Worm (Caenorhabditis elegans) whole organism, late embryonic: ENCODE measurements around the gene F58B4.7.

Experiments used
- C08G9.2 ChIP-seq: sonication (generic microtip); optimal IDR thresholded peaks from 2 replicates; lab custom pipeline; 2016; ENCODE audit warnings: mild to moderate bottlenecking, missing genetic modification characterization, moderate library complexity, missing compliant biosample characterization
- ets-4 ChIP-seq: sonication (generic microtip); optimal IDR thresholded peaks from 2 replicates; lab custom pipeline; 2016; ENCODE audit warnings: missing genetic modification characterization, missing compliant biosample characterization
- hlh-13 ChIP-seq: fragments of 200-800 bp; sonication (Bioruptor generic); optimal IDR thresholded peaks from 2 replicates; lab custom pipeline; 2018; ENCODE audit warnings: mild to moderate bottlenecking, missing genetic modification characterization, missing compliant biosample characterization
- hlh-30 ChIP-seq: sonication (generic microtip); optimal IDR thresholded peaks from 2 replicates; lab custom pipeline; 2017; ENCODE audit warnings: antibody characterized with exemption, missing genetic modification characterization, missing compliant biosample characterization; ENCODE audit not compliant: insufficient read depth
- madf-2 ChIP-seq: sonication (generic microtip); optimal IDR thresholded peaks from 2 replicates; lab custom pipeline; 2017; ENCODE audit warnings: missing genetic modification characterization, missing compliant biosample characterization
- mec-3 ChIP-seq: sonication (generic microtip); optimal IDR thresholded peaks from 2 replicates; lab custom pipeline; 2016; ENCODE audit warnings: borderline replicate concordance, missing genetic modification characterization, missing compliant biosample characterization
- nfya-1 ChIP-seq: sonication (generic microtip); optimal IDR thresholded peaks from 2 replicates; lab custom pipeline; 2017; ENCODE audit warnings: missing genetic modification characterization, mild to moderate bottlenecking, missing compliant biosample characterization, antibody characterized with exemption, moderate library complexity
- nhr-11 ChIP-seq: fragments of 150-350 bp; optimal IDR thresholded peaks from 2 replicates; lab custom pipeline; 2014; ENCODE audit warnings: missing biosample characterization, missing genetic modification characterization
- pat-9 ChIP-seq: fragments of 200-800 bp; sonication (Bioruptor generic); optimal IDR thresholded peaks from 2 replicates; lab custom pipeline; 2018; ENCODE audit warnings: mild to moderate bottlenecking, missing genetic modification characterization, moderate library complexity, missing compliant biosample characterization
- pha-2 ChIP-seq: sonication (generic microtip); optimal IDR thresholded peaks from 2 replicates; lab custom pipeline; 2017; ENCODE audit warnings: mild to moderate bottlenecking, missing genetic modification characterization, missing compliant biosample characterization
- pha-4 ChIP-seq: fragments of 150-350 bp; optimal IDR thresholded peaks from 2 replicates; lab custom pipeline; 2018; ENCODE audit warnings: missing biosample characterization, missing genetic modification reagents, missing genetic modification characterization
- sox-2 ChIP-seq: fragments of 200-800 bp; sonication (Bioruptor generic); IDR thresholded peaks from 2 replicates; pipeline ENCODE4 v1.3.6; 2022; ENCODE audit warnings: missing genetic modification reagents, missing genetic modification characterization, missing compliant biosample characterization
- ttx-3 ChIP-seq: sonication (generic microtip); optimal IDR thresholded peaks from 2 replicates; lab custom pipeline; 2016; ENCODE audit warnings: missing genetic modification reagents, missing genetic modification characterization, missing compliant biosample characterization

DNA sequence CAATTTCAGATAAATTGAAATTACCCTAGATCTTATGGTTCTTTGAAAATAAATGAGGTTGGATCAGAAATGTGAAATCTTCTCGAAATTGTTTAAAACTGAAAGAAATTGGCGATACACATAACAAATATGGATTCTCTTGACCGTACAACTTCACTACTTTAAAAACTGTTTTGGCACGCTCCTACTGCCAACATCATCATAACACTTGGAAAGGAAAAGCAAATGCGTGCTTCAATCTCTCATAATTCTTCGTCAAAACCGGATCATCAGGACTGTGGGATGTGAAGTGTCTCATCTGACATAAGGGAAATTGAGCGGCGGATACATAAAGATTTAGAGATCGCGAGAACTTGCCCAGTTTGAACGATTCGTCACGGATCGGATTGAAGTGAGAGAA is 25.0 kb downstream of the F58B4.7 start, which contains the start of gene F32D8.7:
- TF ChIP-seq nhr-11 (tag; lab: Kevin White, UChicago) (no peak), ets-4 (no peak), C08G9.2 (tag; lab: Kevin White, UChicago) (no peak), pha-4 (tag; lab: Kevin White, UChicago) (no peak), sox-2 (no peak), pat-9 (no peak), hlh-13 (GFP tag; lab: Kevin White, UChicago) (no peak), mec-3 (tag; lab: Kevin White, UChicago) (no peak), pha-2 (tag; lab: Kevin White, UChicago) (no peak), nfya-1 (tag; lab: Kevin White, UChicago) (no peak), madf-2 (tag; lab: Kevin White, UChicago) (no peak), hlh-30 (tag; lab: Kevin White, UChicago) (no peak), ttx-3 (tag; lab: Kevin White, UChicago) (no peak)
